Worm (Caenorhabditis elegans) whole organism, L2 larva: ENCODE results near the gene W10G11.2.

Experiments used
- ama-1 ChIP-seq: fragments of 150-350 bp; optimal IDR thresholded peaks from 2 replicates; lab custom pipeline; 2018; ENCODE audit warnings: inconsistent platforms
- ceh-82 ChIP-seq: fragments of 150-350 bp; optimal IDR thresholded peaks from 2 replicates; lab custom pipeline; 2014; ENCODE audit warnings: missing biosample characterization, missing genetic modification characterization
- egl-27 ChIP-seq: sonication (generic microtip); optimal IDR thresholded peaks from 3 replicates; lab custom pipeline; 2017; ENCODE audit warnings: missing biosample characterization, missing genetic modification reagents, missing genetic modification characterization
- mdl-1 ChIP-seq, 2 experiments: fragments of 150-350 bp in 1 of 2; sonication (generic microtip) in 1 of 2; optimal IDR thresholded peaks; 2 replicates each; lab custom pipeline; 2017; ENCODE audit warnings: missing biosample characterization in 2 of 2, missing genetic modification characterization in 2 of 2
- nhr-12 ChIP-seq: fragments of 150-350 bp; optimal IDR thresholded peaks from 2 replicates; lab custom pipeline; 2014; ENCODE audit warnings: missing biosample characterization, missing genetic modification characterization
- nhr-237 ChIP-seq: fragments of 150-350 bp; optimal IDR thresholded peaks from 2 replicates; lab custom pipeline; 2014; ENCODE audit warnings: missing biosample characterization, missing genetic modification characterization
- snpc-4 ChIP-seq: fragments of 150-350 bp; optimal IDR thresholded peaks from 2 replicates; lab custom pipeline; 2014; ENCODE audit warnings: missing biosample characterization, missing genetic modification characterization
- ztf-4 ChIP-seq: fragments of 150-350 bp; optimal IDR thresholded peaks from 2 replicates; lab custom pipeline; 2014; ENCODE audit warnings: missing biosample characterization, missing genetic modification characterization

- TF ChIP-seq mdl-1 (tag; optimal IDR thresholded peaks at IDR 0.05; lab: Kevin White, UChicago) (no peak), nhr-12 (tag; lab: Kevin White, UChicago) (no peak), nhr-237 (tag; lab: Kevin White, UChicago) (no peak), ama-1 (no peak), snpc-4 (tag; lab: Kevin White, UChicago) (no peak), ceh-82 (tag; lab: Kevin White, UChicago) (no peak), ztf-4 (no peak), egl-27 (tag; lab: Kevin White, UChicago) (no peak)
These were observed 4.9 kb downstream of the W10G11.2 start for ce11 chrII:3556584-3556983.
